Fruit fly (Drosophila melanogaster): ENCODE results near the gene CG31213.

DNA sequence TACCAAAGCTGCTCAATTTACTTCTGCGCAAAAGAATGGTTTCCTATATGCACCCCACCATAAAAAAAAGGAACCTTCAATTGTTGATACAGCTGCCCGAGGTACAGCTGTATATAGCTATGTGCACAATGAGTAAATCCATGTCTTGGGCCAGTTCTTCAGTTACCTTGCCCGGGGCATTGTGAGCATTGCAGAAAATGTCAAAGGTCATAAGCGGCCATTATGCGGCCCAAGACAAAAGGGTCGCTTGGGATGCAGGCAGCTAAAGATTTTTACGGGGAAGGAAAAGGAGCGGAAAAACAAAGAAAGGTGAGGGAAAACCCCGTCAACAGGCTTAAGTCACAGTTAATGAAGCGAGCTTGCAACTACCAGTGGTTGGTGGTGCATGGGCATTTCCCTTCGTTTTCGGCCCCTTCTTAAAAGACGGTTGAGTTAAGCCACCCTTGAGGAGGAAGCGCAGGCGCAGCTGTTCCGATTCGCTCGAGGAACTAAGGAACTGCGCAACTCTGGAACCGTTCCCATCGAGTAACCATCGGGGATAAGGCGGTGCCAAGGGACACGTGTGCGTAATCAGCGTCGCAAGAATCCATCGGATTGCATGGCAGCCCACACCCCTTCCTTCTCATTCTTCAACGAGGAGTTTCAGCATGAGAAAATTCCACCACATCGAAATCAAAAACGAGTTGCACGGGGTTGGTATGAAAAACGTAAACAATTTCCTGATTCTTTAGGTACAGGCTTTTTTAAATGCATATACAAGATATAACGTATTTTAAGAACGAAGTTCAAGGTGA lies 41.6 kb upstream of the CG31213 start:
- TF ChIP-seq Hr78 (GFP tag; optimal IDR thresholded peaks at IDR 0.05): no peak
- TF ChIP-seq pan (optimal IDR thresholded peaks at IDR 0.05): no peak
- no peak for TF ChIP-seq h (GFP tag; optimal IDR thresholded peaks at IDR 0.05)
- no peak for TF ChIP-seq Sp1 (GFP tag; optimal IDR thresholded peaks at IDR 0.05)
